Worm (Caenorhabditis elegans) whole organism, late embryonic: ENCODE data around the gene efl-2.

Experiments
- C08G9.2 ChIP-seq: sonication (generic microtip); optimal IDR thresholded peaks from 2 replicates; lab custom pipeline; 2016; ENCODE audit warnings: mild to moderate bottlenecking, missing genetic modification characterization, moderate library complexity, missing compliant biosample characterization
- C38D4.7 ChIP-seq: fragments of 200-800 bp; sonication (Bioruptor generic); optimal IDR thresholded peaks from 2 replicates; lab custom pipeline; 2018; ENCODE audit warnings: mild to moderate bottlenecking, missing genetic modification characterization, moderate library complexity, missing compliant biosample characterization
- F13H6.1 ChIP-seq: sonication (generic microtip); optimal IDR thresholded peaks from 2 replicates; lab custom pipeline; 2016; ENCODE audit warnings: missing genetic modification characterization, missing compliant biosample characterization
- K09A11.1 ChIP-seq: sonication (generic microtip); optimal IDR thresholded peaks from 2 replicates; lab custom pipeline; 2017; ENCODE audit warnings: antibody characterized with exemption, mild to moderate bottlenecking, missing genetic modification characterization, missing compliant biosample characterization; ENCODE audit not compliant: insufficient read depth
- T23F11.4 ChIP-seq: fragments of 200-800 bp; sonication (Bioruptor generic); optimal IDR thresholded peaks from 2 replicates; lab custom pipeline; 2018; ENCODE audit warnings: mild to moderate bottlenecking, missing genetic modification characterization, missing compliant biosample characterization
- ahr-1 ChIP-seq: sonication (generic microtip); optimal IDR thresholded peaks from 2 replicates; lab custom pipeline; 2016; ENCODE audit warnings: missing genetic modification characterization, missing compliant biosample characterization
- ceh-22 ChIP-seq: sonication (generic microtip); optimal IDR thresholded peaks from 2 replicates; lab custom pipeline; 2017; ENCODE audit warnings: missing biosample characterization, missing genetic modification characterization
- ceh-24 ChIP-seq: sonication (generic microtip); optimal IDR thresholded peaks from 2 replicates; lab custom pipeline; 2016; ENCODE audit warnings: mild to moderate bottlenecking, missing genetic modification characterization, missing compliant biosample characterization
- ceh-30 ChIP-seq: fragments of 150-350 bp; optimal IDR thresholded peaks from 2 replicates; lab custom pipeline; 2014; ENCODE audit warnings: missing biosample characterization, missing genetic modification characterization
- ceh-34 ChIP-seq: sonication (generic microtip); optimal IDR thresholded peaks from 2 replicates; lab custom pipeline; 2016; ENCODE audit warnings: mild to moderate bottlenecking, missing genetic modification characterization, missing compliant biosample characterization
- ceh-45 ChIP-seq: fragments of 200-800 bp; sonication (Bioruptor generic); IDR thresholded peaks from 2 replicates; pipeline ENCODE4 v1.3.6; 2022; ENCODE audit warnings: missing genetic modification reagents, missing genetic modification characterization, missing compliant biosample characterization
- ceh-48 ChIP-seq: sonication (generic microtip); optimal IDR thresholded peaks from 2 replicates; lab custom pipeline; 2016; ENCODE audit warnings: missing genetic modification characterization, inconsistent platforms, missing compliant biosample characterization
- ceh-6 ChIP-seq: fragments of 200-800 bp; sonication (Bioruptor generic); optimal IDR thresholded peaks from 2 replicates; lab custom pipeline; 2018; ENCODE audit warnings: mild to moderate bottlenecking, missing genetic modification characterization, missing compliant biosample characterization
- ceh-9 ChIP-seq: sonication (generic microtip); optimal IDR thresholded peaks from 2 replicates; lab custom pipeline; 2016; ENCODE audit warnings: mild to moderate bottlenecking, missing genetic modification characterization, inconsistent platforms, missing compliant biosample characterization
- elt-4 ChIP-seq: sonication (generic microtip); optimal IDR thresholded peaks from 2 replicates; lab custom pipeline; 2016; ENCODE audit warnings: missing genetic modification characterization, missing compliant biosample characterization
- eyg-1 ChIP-seq: sonication (generic microtip); optimal IDR thresholded peaks from 2 replicates; lab custom pipeline; 2016; ENCODE audit warnings: missing genotype, missing genetic modification characterization, missing compliant biosample characterization
- hlh-6 ChIP-seq: sonication (generic microtip); optimal IDR thresholded peaks from 2 replicates; lab custom pipeline; 2016; ENCODE audit warnings: missing genotype, missing genetic modification characterization, missing compliant biosample characterization
- lim-6 ChIP-seq: sonication (generic microtip); optimal IDR thresholded peaks from 2 replicates; lab custom pipeline; 2016; ENCODE audit warnings: missing genetic modification characterization, missing compliant biosample characterization
- nfya-1 ChIP-seq: sonication (generic microtip); optimal IDR thresholded peaks from 2 replicates; lab custom pipeline; 2017; ENCODE audit warnings: missing genetic modification characterization, mild to moderate bottlenecking, missing compliant biosample characterization, antibody characterized with exemption, moderate library complexity
- npax-4 ChIP-seq: sonication (generic microtip); optimal IDR thresholded peaks from 2 replicates; lab custom pipeline; 2016; ENCODE audit warnings: missing genetic modification characterization, missing compliant biosample characterization
- pag-3 ChIP-seq: sonication (generic microtip); optimal IDR thresholded peaks from 2 replicates; lab custom pipeline; 2016; ENCODE audit warnings: missing compliant biosample characterization, missing genetic modification characterization, borderline replicate concordance
- pat-9 ChIP-seq: fragments of 200-800 bp; sonication (Bioruptor generic); optimal IDR thresholded peaks from 2 replicates; lab custom pipeline; 2018; ENCODE audit warnings: mild to moderate bottlenecking, missing genetic modification characterization, moderate library complexity, missing compliant biosample characterization
- pha-4 ChIP-seq: fragments of 150-350 bp; optimal IDR thresholded peaks from 2 replicates; lab custom pipeline; 2018; ENCODE audit warnings: missing biosample characterization, missing genetic modification reagents, missing genetic modification characterization
- pqm-1 ChIP-seq: sonication (generic microtip); optimal IDR thresholded peaks from 2 replicates; lab custom pipeline; 2016; ENCODE audit warnings: missing genetic modification characterization, missing compliant biosample characterization
- pros-1 ChIP-seq: fragments of 150-350 bp; optimal IDR thresholded peaks from 2 replicates; lab custom pipeline; 2014; ENCODE audit warnings: missing biosample characterization, missing genetic modification reagents, missing genetic modification characterization
- sdc-2 ChIP-seq: sonication (generic microtip); optimal IDR thresholded peaks from 2 replicates; lab custom pipeline; 2016; ENCODE audit warnings: missing genotype, missing genetic modification characterization, missing compliant biosample characterization
- sox-2 ChIP-seq: fragments of 200-800 bp; sonication (Bioruptor generic); IDR thresholded peaks from 2 replicates; pipeline ENCODE4 v1.3.6; 2022; ENCODE audit warnings: missing genetic modification reagents, missing genetic modification characterization, missing compliant biosample characterization
- sox-4 ChIP-seq: sonication (generic microtip); optimal IDR thresholded peaks from 2 replicates; lab custom pipeline; 2017; ENCODE audit warnings: mild to moderate bottlenecking, missing genetic modification characterization, inconsistent platforms, missing compliant biosample characterization
- syd-9 ChIP-seq: sonication (generic microtip); optimal IDR thresholded peaks from 2 replicates; lab custom pipeline; 2016; ENCODE audit warnings: mild to moderate bottlenecking, missing genetic modification characterization, moderate library complexity, missing compliant biosample characterization
- tbx-2 ChIP-seq: sonication (generic microtip); optimal IDR thresholded peaks from 2 replicates; lab custom pipeline; 2016; ENCODE audit warnings: missing genetic modification characterization, missing compliant biosample characterization
- unc-3 ChIP-seq, 2 experiments: fragments of 200-800 bp in 1 of 2; sonication (Bioruptor generic) in 1 of 2; sonication (generic microtip) in 1 of 2; conservative IDR thresholded peaks in 1 of 2; optimal IDR thresholded peaks in 1 of 2; 2 replicates each; pipeline versions ENCODE4 v1.3.6 to Lab custom; 2016 to 2022; ENCODE audit warnings: missing compliant biosample characterization in 2 of 2, missing genetic modification characterization in 2 of 2, missing genetic modification reagents in 1 of 2

Gene efl-2

ce11 chrII:13383061-13383460, 22.9 kb upstream of the efl-2 start:
- TF ChIP-seq elt-4 (no peak), syd-9 (no peak), T23F11.4 (GFP tag; lab: Kevin White, UChicago) (no peak), ceh-45 (no peak), sdc-2 (no peak)

- TF ChIP-seq ceh-24 (no peak), eyg-1 (no peak), ahr-1 (tag; lab: Kevin White, UChicago) (no peak), pqm-1 (tag; lab: Kevin White, UChicago) (no peak), ceh-22 (tag; lab: Kevin White, UChicago) (no peak), ceh-6 (no peak), npax-4 (no peak), ceh-30 (tag; lab: Kevin White, UChicago) (no peak), unc-3 (GFP tag; conservative IDR thresholded peaks at IDR 0.05; lab: Robert Waterston, UW) (no peak), unc-3 (tag; optimal IDR thresholded peaks at IDR 0.05; lab: Kevin White, UChicago) (no peak)
These were observed 16.5 kb upstream of the efl-2 start, which contains the start of gene Y48C3A.14 for ce11 chrII:13389461-13389860. Gene Y48C3A.14, plus strand, starts transcription at chrII:13389761.

- TF ChIP-seq sox-2 (GFP tag; lab: Robert Waterston, UW) (no peak), ceh-9 (tag; lab: Kevin White, UChicago) (no peak), ceh-22 (tag; lab: Kevin White, UChicago) (no peak), pros-1 (tag; lab: Kevin White, UChicago) (no peak), nfya-1 (tag; lab: Kevin White, UChicago) (no peak), pat-9 (tag; lab: Kevin White, UChicago) (no peak), unc-3 (GFP tag; conservative IDR thresholded peaks at IDR 0.05; lab: Robert Waterston, UW) (no peak), unc-3 (tag; optimal IDR thresholded peaks at IDR 0.05; lab: Kevin White, UChicago) (no peak), C38D4.7 (GFP tag; lab: Kevin White, UChicago) (no peak), K09A11.1 (no peak), ceh-34 (tag; lab: Kevin White, UChicago) (no peak)
These were observed 4.4 kb upstream of the efl-2 start for ce11 chrII:13401549-13401948.

ce11 chrII:13402680-13403079, 3.3 kb upstream of the efl-2 start, which contains the start of gene pinn-4:
Gene pinn-4, plus strand, starts transcription at chrII:13402980.
- TF ChIP-seq C38D4.7 (GFP tag; lab: Kevin White, UChicago) (no peak), ceh-45 (no peak), sox-4 (tag; lab: Kevin White, UChicago) (no peak), ceh-30 (tag; lab: Kevin White, UChicago) (no peak), pag-3 (no peak), ceh-34 (tag; lab: Kevin White, UChicago) (no peak)

- TF ChIP-seq pha-4 = no peak
- TF ChIP-seq sox-4 (tag; lab: Kevin White, UChicago) = no peak
- no peak for TF ChIP-seq F13H6.1 (tag; lab: Kevin White, UChicago)
- no peak for TF ChIP-seq lim-6
- no peak for TF ChIP-seq C08G9.2
- TF ChIP-seq ahr-1 (tag; lab: Kevin White, UChicago) = no peak
- TF ChIP-seq elt-4 = no peak
These were observed 6.4 kb downstream of the efl-2 start, which contains the start of gene Y48C3A.18 for ce11 chrII:13412335-13412734. Gene Y48C3A.18, plus strand, starts transcription at chrII:13412635.

ce11 chrII:13414099-13414498, 8.2 kb downstream of the efl-2 start:
- TF ChIP-seq ceh-48 (peak; percentile 91), T23F11.4 (GFP tag; lab: Kevin White, UChicago) (no peak)

ce11 chrII:13414554-13415057, 8.7 kb downstream of the efl-2 start, which contains the start of gene Y48E1C.1:
Gene Y48E1C.1, plus strand, starts transcription at chrII:13415007.
- TF ChIP-seq elt-4 = no peak
- TF ChIP-seq tbx-2 = no peak
- no peak for TF ChIP-seq hlh-6 (tag; lab: Kevin White, UChicago)
